Worm (Caenorhabditis elegans) whole organism, L1 larva: Measurements from ENCODE around the gene ZK154.4.

Experiments used
- C16A3.4 ChIP-seq: fragments of 150-350 bp; optimal IDR thresholded peaks from 2 replicates; lab custom pipeline; 2014; ENCODE audit warnings: missing biosample characterization, missing genetic modification characterization
- Y116A8C.19 ChIP-seq: sonication (generic microtip); optimal IDR thresholded peaks from 2 replicates; lab custom pipeline; 2016; ENCODE audit warnings: missing compliant biosample characterization, missing genetic modification characterization, borderline replicate concordance
- alr-1 ChIP-seq: fragments of 200-800 bp; sonication (Bioruptor generic); optimal IDR thresholded peaks from 2 replicates; lab custom pipeline; 2018; ENCODE audit warnings: borderline replicate concordance, mild to moderate bottlenecking, missing genetic modification characterization, missing compliant biosample characterization
- blmp-1 ChIP-seq: fragments of 150-350 bp; optimal IDR thresholded peaks from 2 replicates; lab custom pipeline; 2014; ENCODE audit warnings: missing biosample characterization, missing genetic modification characterization
- ceh-90 ChIP-seq: sonication (generic microtip); optimal IDR thresholded peaks from 2 replicates; lab custom pipeline; 2016; ENCODE audit warnings: missing genetic modification characterization, missing compliant biosample characterization
- dpl-1 ChIP-seq, 3 experiments: fragments of 150-350 bp in 2 of 3; sonication (generic microtip) in 1 of 3; optimal IDR thresholded peaks; 2 replicates each; lab custom pipeline; 2014 to 2017; ENCODE audit warnings: missing biosample characterization in 3 of 3, missing genetic modification characterization in 3 of 3, missing genetic modification reagents in 3 of 3
- dsc-1 ChIP-seq: sonication (generic microtip); optimal IDR thresholded peaks from 2 replicates; lab custom pipeline; 2016; ENCODE audit warnings: mild to moderate bottlenecking, missing genetic modification characterization, missing compliant biosample characterization
- efl-3 ChIP-seq: fragments of 200-800 bp; sonication (Bioruptor generic); optimal IDR thresholded peaks from 2 replicates; lab custom pipeline; 2018; ENCODE audit warnings: mild to moderate bottlenecking, missing genetic modification characterization, missing compliant biosample characterization
- egl-13 ChIP-seq: sonication (generic microtip); optimal IDR thresholded peaks from 2 replicates; lab custom pipeline; 2016; ENCODE audit warnings: missing genotype, missing genetic modification reagents, missing genetic modification characterization, missing compliant biosample characterization
- egl-27 ChIP-seq, 2 experiments: fragments of 150-350 bp in 1 of 2; sonication (generic microtip); optimal IDR thresholded peaks; 3 replicates each; lab custom pipeline; 2017 to 2018; ENCODE audit warnings: missing biosample characterization in 2 of 2, missing genetic modification characterization in 2 of 2, missing genetic modification reagents in 2 of 2
- elt-2 ChIP-seq: sonication (generic microtip); optimal IDR thresholded peaks from 2 replicates; lab custom pipeline; 2016; ENCODE audit warnings: missing genetic modification characterization, mild to moderate bottlenecking, inconsistent platforms, missing compliant biosample characterization, missing genetic modification reagents
- elt-3 ChIP-seq, 6 experiments: fragments of 150-350 bp in 1 of 6; sonication (generic microtip); optimal IDR thresholded peaks; 2 replicates each; lab custom pipeline; 2017 to 2018; ENCODE audit warnings: missing biosample characterization in 6 of 6, missing genetic modification characterization in 6 of 6, inconsistent platforms in 1 of 6
- ets-5 ChIP-seq: fragments of 200-800 bp; sonication (Bioruptor generic); IDR thresholded peaks from 2 replicates; pipeline ENCODE4 v1.3.6; 2022; ENCODE audit warnings: missing genetic modification characterization, missing compliant biosample characterization
- fkh-4 ChIP-seq: sonication (generic microtip); optimal IDR thresholded peaks from 2 replicates; lab custom pipeline; 2016; ENCODE audit warnings: missing compliant biosample characterization, missing genetic modification characterization, borderline replicate concordance
- hlh-17 ChIP-seq: fragments of 200-800 bp; sonication (Bioruptor generic); optimal IDR thresholded peaks from 2 replicates; lab custom pipeline; 2018; ENCODE audit warnings: missing genetic modification characterization, mild to moderate bottlenecking, missing compliant biosample characterization, moderate library complexity, borderline replicate concordance
- irx-1 ChIP-seq: sonication (generic microtip); optimal IDR thresholded peaks from 2 replicates; lab custom pipeline; 2016; ENCODE audit warnings: missing genetic modification characterization, missing compliant biosample characterization
- lin-13 ChIP-seq: fragments of 150-350 bp; optimal IDR thresholded peaks from 2 replicates; lab custom pipeline; 2014; ENCODE audit warnings: missing biosample characterization, missing genetic modification reagents, missing genetic modification characterization
- lin-14 ChIP-seq: fragments of 200-800 bp; sonication (Bioruptor generic); optimal IDR thresholded peaks from 2 replicates; lab custom pipeline; 2018; ENCODE audit warnings: mild to moderate bottlenecking, missing genetic modification characterization, moderate library complexity, missing compliant biosample characterization
- lin-39 ChIP-seq: fragments of 150-350 bp; optimal IDR thresholded peaks from 2 replicates; lab custom pipeline; 2014; ENCODE audit warnings: missing biosample characterization, missing genetic modification reagents, missing genetic modification characterization
- lir-3 ChIP-seq: sonication (generic microtip); optimal IDR thresholded peaks from 2 replicates; lab custom pipeline; 2016; ENCODE audit warnings: mild to moderate bottlenecking, missing genetic modification characterization, moderate library complexity, missing compliant biosample characterization; ENCODE audit not compliant: poor library complexity
- lsy-2 ChIP-seq, 2 experiments: fragments of 150-350 bp; optimal IDR thresholded peaks; 2 replicates each; lab custom pipeline; 2014; ENCODE audit warnings: missing biosample characterization in 2 of 2, missing genetic modification characterization in 2 of 2
- mdl-1 ChIP-seq, 2 experiments: fragments of 150-350 bp; optimal IDR thresholded peaks; 2 replicates each; lab custom pipeline; 2014 to 2017; ENCODE audit warnings: missing biosample characterization in 2 of 2, missing genetic modification characterization in 2 of 2, inconsistent platforms in 1 of 2
- mep-1 ChIP-seq: fragments of 150-350 bp; optimal IDR thresholded peaks from 2 replicates; lab custom pipeline; 2014; ENCODE audit warnings: missing biosample characterization, missing genetic modification characterization
- nhr-19 ChIP-seq: fragments of 200-800 bp; sonication (Bioruptor generic); conservative IDR thresholded peaks from 2 replicates; pipeline ENCODE4 v1.3.6; 2022; ENCODE audit warnings: missing genetic modification characterization, missing compliant biosample characterization
- nhr-20 ChIP-seq: sonication (generic microtip); optimal IDR thresholded peaks from 2 replicates; lab custom pipeline; 2016; ENCODE audit warnings: mild to moderate bottlenecking, missing genetic modification characterization, missing compliant biosample characterization
- nhr-71 ChIP-seq: sonication (generic microtip); optimal IDR thresholded peaks from 2 replicates; lab custom pipeline; 2016; ENCODE audit warnings: mild to moderate bottlenecking, missing genetic modification characterization, moderate library complexity, missing compliant biosample characterization
- nhr-84 ChIP-seq: sonication (generic microtip); optimal IDR thresholded peaks from 2 replicates; lab custom pipeline; 2017; ENCODE audit warnings: missing biosample characterization, missing genetic modification characterization
- nhr-85 ChIP-seq: sonication (generic microtip); peaks from one replicate; lab custom pipeline; 2016; ENCODE audit warnings: missing genetic modification characterization, inconsistent platforms, missing compliant biosample characterization
- pax-3 ChIP-seq: fragments of 200-800 bp; sonication (Bioruptor generic); optimal IDR thresholded peaks from 2 replicates; lab custom pipeline; 2018; ENCODE audit warnings: mild to moderate bottlenecking, missing genetic modification characterization, moderate library complexity, missing compliant biosample characterization
- pqm-1 ChIP-seq: sonication (generic microtip); optimal IDR thresholded peaks from 3 replicates; lab custom pipeline; 2017; ENCODE audit warnings: missing biosample characterization, missing genetic modification characterization
- snu-23 ChIP-seq: sonication (generic microtip); optimal IDR thresholded peaks from 2 replicates; lab custom pipeline; 2016; ENCODE audit warnings: missing genetic modification characterization, missing compliant biosample characterization
- sox-4 ChIP-seq: sonication (generic microtip); optimal IDR thresholded peaks from 2 replicates; lab custom pipeline; 2016; ENCODE audit warnings: missing genetic modification characterization, missing compliant biosample characterization
- sup-37 ChIP-seq: fragments of 200-800 bp; sonication (Bioruptor generic); optimal IDR thresholded peaks from 2 replicates; lab custom pipeline; 2018; ENCODE audit warnings: mild to moderate bottlenecking, missing genetic modification characterization, missing compliant biosample characterization
- swsn-7 ChIP-seq: sonication (generic microtip); optimal IDR thresholded peaks from 2 replicates; lab custom pipeline; 2016; ENCODE audit warnings: missing genetic modification characterization, missing compliant biosample characterization
- tbx-2 ChIP-seq: sonication (generic microtip); optimal IDR thresholded peaks from 2 replicates; lab custom pipeline; 2016; ENCODE audit warnings: missing genetic modification characterization, missing compliant biosample characterization
- tlp-1 ChIP-seq: fragments of 150-350 bp; optimal IDR thresholded peaks from 2 replicates; lab custom pipeline; 2014; ENCODE audit warnings: missing biosample characterization, missing genetic modification characterization
- unc-86 ChIP-seq: sonication (generic microtip); optimal IDR thresholded peaks from 2 replicates; lab custom pipeline; 2016; ENCODE audit warnings: missing genetic modification characterization, missing compliant biosample characterization
- unc-98 ChIP-seq: fragments of 200-800 bp; sonication (Bioruptor generic); IDR thresholded peaks from 2 replicates; pipeline ENCODE4 v1.3.6; 2022; ENCODE audit warnings: missing genetic modification characterization, missing compliant biosample characterization
- vab-15 ChIP-seq: sonication (generic microtip); optimal IDR thresholded peaks from 2 replicates; lab custom pipeline; 2017; ENCODE audit warnings: missing genotype, mild to moderate bottlenecking, missing genetic modification characterization, missing compliant biosample characterization

ZK154.4 gene

DNA sequence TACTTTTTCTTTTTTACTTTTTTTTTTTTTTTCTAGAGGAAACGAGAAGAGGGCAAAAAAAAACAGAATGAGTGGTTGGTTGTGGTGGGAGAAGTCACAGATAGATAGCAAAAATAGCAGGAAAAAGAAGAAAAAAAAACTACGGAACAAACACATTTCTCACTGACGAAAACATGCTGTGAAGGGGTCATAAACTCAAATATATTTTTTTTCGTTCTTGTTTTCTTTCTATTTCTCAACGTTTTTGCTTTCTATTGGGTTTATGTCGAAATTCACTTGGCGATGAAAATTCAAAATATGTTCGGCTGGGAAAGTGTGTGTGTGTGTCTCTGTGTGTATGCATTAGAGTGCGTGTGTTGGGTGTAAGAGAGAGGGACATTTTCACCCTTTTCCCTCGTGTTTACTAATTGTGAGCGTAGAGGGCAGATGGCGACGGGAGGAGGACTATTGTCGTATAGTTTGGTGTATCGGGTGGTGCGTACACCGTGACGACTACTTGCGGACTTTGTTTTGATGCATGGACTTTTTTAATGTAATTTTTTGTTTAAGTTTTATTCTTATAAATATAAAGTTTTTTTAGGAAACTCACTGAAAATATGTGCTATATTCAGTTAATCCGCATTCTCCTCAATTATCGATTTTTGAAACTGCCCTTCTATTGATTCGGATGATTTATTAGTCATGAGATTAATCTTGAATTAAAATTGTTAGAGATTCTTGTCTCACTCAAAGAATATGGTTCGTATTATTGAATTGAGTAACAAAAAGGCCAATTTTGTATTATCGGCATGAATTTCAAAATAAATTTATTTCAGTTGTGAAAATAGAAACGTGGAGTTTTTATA lies 27.4 kb upstream of the ZK154.4 start (continued):
- no peak for TF ChIP-seq alr-1 (tag; lab: Kevin White, UChicago)
- TF ChIP-seq, all 84 proteins: peak for 35

ce11 chrX:7808388-7808787 lies 26.2 kb upstream of the ZK154.4 start:
- TF ChIP-seq Y116A8C.19 (tag; lab: Kevin White, UChicago) (no peak), blmp-1 (tag; lab: Kevin White, UChicago) (peak; percentile 2)

- TF ChIP-seq nhr-71 (tag; lab: Kevin White, UChicago) (no peak), unc-86 (no peak), hlh-17 (GFP tag; lab: Kevin White, UChicago) (no peak)
Measured at ce11 chrX:7800370-7800769, 18.2 kb upstream of the ZK154.4 start.

ce11 chrX:7799680-7800079 lies 17.5 kb upstream of the ZK154.4 start, which contains the start of gene gpx-7:
TSS of gene gpx-7 (minus strand) at chrX:7799780.
- TF ChIP-seq lin-14 (GFP tag; lab: Kevin White, UChicago) (no peak), ets-5 (GFP tag; lab: Robert Waterston, UW) (no peak), egl-27 (tag; optimal IDR thresholded peaks at IDR 0.05; lab: Kevin White, UChicago) (no peak), C16A3.4 (tag; lab: Kevin White, UChicago) (no peak), nhr-84 (no peak), nhr-85 (no peak), ceh-90 (tag; lab: Kevin White, UChicago) (no peak), lin-39 (tag; lab: Kevin White, UChicago) (no peak), nhr-20 (no peak), pqm-1 (tag; lab: Kevin White, UChicago) (no peak), sup-37 (GFP tag; lab: Kevin White, UChicago) (no peak), efl-3 (GFP tag; lab: Kevin White, UChicago) (no peak), alr-1 (tag; lab: Kevin White, UChicago) (no peak), elt-3 (tag; optimal IDR thresholded peaks at IDR 0.05; lab: Kevin White, UChicago) (no peak), vab-15 (no peak)

DNA sequence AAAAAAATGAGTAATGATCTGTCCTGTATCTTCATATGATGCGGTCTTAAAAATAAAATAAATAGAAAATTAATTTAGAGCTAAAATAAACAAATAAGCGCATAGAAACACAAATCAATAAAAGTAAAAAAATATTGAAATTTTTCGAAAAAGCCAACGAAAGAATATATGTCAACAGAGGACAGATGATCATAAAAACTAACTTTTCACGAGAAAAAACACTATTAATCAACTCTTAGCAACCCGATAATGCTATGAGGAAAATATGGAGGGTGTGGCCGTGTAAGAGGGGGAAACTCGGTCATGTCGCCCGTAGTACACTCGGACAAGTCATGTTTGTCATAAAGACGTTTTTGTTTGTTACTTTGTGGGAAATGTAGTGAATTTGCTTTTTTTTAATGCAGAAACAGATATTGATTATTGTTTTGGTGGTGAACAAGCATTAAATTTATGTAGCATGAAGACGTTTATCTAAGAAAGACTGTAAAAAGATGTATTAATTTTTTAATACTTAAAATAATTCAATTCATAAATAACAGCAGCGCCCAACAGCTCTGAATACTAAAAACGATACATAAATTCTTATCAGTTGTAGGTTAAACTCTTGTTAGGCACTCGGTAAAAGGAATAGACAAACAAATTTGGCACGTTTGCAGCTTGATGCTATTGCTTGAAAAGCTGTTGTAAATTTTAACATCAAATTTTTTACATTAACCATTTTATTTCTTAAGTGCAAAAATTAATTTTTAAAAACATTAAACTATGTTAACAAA lies 16.2 kb upstream of the ZK154.4 start, which contains the start of gene adm-4:
Gene adm-4, minus strand, starts transcription at position 51 of the 773 bp plus-strand sequence.
- TF ChIP-seq dsc-1 (tag; lab: Kevin White, UChicago) (peak; percentile 41), ceh-90 (tag; lab: Kevin White, UChicago) (peak; percentile 79), alr-1 (tag; lab: Kevin White, UChicago) (no peak), sox-4 (peak; percentile 46), unc-86 (peak; percentile 15), pax-3 (peak; percentile 59), tlp-1 (tag; lab: Kevin White, UChicago) (no peak), unc-98 (GFP tag; lab: Robert Waterston, UW) (peak; percentile 49; the same call in 1 of the 2 replicates), nhr-84 (no peak), lir-3 (tag; lab: Kevin White, UChicago) (peak; percentile 87), egl-13 (tag; lab: Kevin White, UChicago) (peak; percentile 54), C16A3.4 (tag; lab: Kevin White, UChicago) (peak; percentile 8), nhr-19 (peak; percentile 45), fkh-4 (tag; lab: Kevin White, UChicago) (peak; percentile 56), mdl-1 (tag; optimal IDR thresholded peaks at IDR 0.05; lab: Kevin White, UChicago) (peak in 1 of 2 experiments; percentile 38), tbx-2 (tag; lab: Kevin White, UChicago) (peak; percentile 64), lin-13 (GFP tag; lab: Kevin White, UChicago) (no peak), swsn-7 (tag; lab: Kevin White, UChicago) (peak; percentile 58), dpl-1 (GFP tag; optimal IDR thresholded peaks at IDR 0.05; lab: Kevin White, UChicago) (peak; percentile 3 to 25 (median 25)), lin-14 (GFP tag; lab: Kevin White, UChicago) (peak; percentile 61), blmp-1 (tag; lab: Kevin White, UChicago) (peak; percentile 37), mep-1 (tag; lab: Kevin White, UChicago) (peak; percentile 39), nhr-71 (tag; lab: Kevin White, UChicago) (peak; percentile 74), irx-1 (tag; lab: Kevin White, UChicago) (peak; percentile 66), lsy-2 (tag; optimal IDR thresholded peaks at IDR 0.05; lab: Kevin White, UChicago) (peak in 1 of 2 experiments; percentile 54), snu-23 (GFP tag; lab: Kevin White, UChicago) (peak; percentile 70), elt-2 (peak; percentile 36)
